Worm (Caenorhabditis elegans): ENCODE data around the gene clec-125.

The clec-125 gene

DNA sequence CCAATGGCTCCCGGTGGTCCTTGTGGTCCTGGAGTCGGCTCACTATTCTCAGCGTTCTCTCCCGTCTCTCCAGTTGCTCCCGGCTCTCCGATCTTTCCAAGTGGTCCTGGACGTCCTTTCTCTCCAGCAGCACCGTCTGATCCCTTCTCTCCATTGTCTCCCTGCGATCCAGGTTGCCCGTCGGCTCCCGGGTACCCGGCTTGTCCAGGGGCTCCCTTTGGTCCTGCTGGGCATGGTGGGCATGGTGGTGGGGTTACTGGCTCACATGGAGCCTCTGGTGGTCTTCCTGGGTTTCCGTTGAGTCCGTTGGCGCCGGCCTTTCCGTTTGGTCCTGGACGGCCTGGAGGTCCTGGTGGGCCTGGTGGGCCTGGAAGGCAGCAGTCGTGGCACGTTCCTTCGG is 15.4 kb upstream of the clec-125 start:
- no peak for TF ChIP-seq nhr-12 (tag; optimal IDR thresholded peaks at IDR 0.05)
- TF ChIP-seq egl-27 (tag; optimal IDR thresholded peaks at IDR 0.05), result no peak
- no peak for TF ChIP-seq nhr-21 (tag; optimal IDR thresholded peaks at IDR 0.05)

- TF ChIP-seq ztf-4 (tag; optimal IDR thresholded peaks at IDR 0.05) (no peak), nhr-6 (tag; optimal IDR thresholded peaks at IDR 0.05) (no peak), lin-13 (GFP tag; optimal IDR thresholded peaks at IDR 0.05) (no peak), mab-5 (tag; optimal IDR thresholded peaks at IDR 0.05) (no peak), nhr-237 (tag; optimal IDR thresholded peaks at IDR 0.05) (no peak), dmd-4 (tag; optimal IDR thresholded peaks at IDR 0.05) (no peak), snpc-4 (tag; optimal IDR thresholded peaks at IDR 0.05) (no peak), lin-11 (tag; optimal IDR thresholded peaks at IDR 0.05) (no peak), mbf-1 (tag; optimal IDR thresholded peaks at IDR 0.05) (no peak), ama-1 (optimal IDR thresholded peaks at IDR 0.05) (no peak), skn-1 (tag; optimal IDR thresholded peaks at IDR 0.05) (no peak), nhr-25 (tag; optimal IDR thresholded peaks at IDR 0.05) (no peak), zag-1 (tag; optimal IDR thresholded peaks at IDR 0.05) (no peak), peb-1 (tag; optimal IDR thresholded peaks at IDR 0.05) (no peak), lin-39 (tag; optimal IDR thresholded peaks at IDR 0.05) (no peak), crh-2 (tag; optimal IDR thresholded peaks at IDR 0.05) (no peak), F13H6.1 (tag; optimal IDR thresholded peaks at IDR 0.05) (no peak), sma-9 (GFP tag; optimal IDR thresholded peaks at IDR 0.05) (no peak), sma-9 (tag; optimal IDR thresholded peaks at IDR 0.05) (no peak), nhr-77 (tag; optimal IDR thresholded peaks at IDR 0.05) (no peak), unc-55 (GFP tag; optimal IDR thresholded peaks at IDR 0.05) (no peak)
These were observed 13.8 kb upstream of the clec-125 start for ce11 chrII:3502011-3502410.

DNA sequence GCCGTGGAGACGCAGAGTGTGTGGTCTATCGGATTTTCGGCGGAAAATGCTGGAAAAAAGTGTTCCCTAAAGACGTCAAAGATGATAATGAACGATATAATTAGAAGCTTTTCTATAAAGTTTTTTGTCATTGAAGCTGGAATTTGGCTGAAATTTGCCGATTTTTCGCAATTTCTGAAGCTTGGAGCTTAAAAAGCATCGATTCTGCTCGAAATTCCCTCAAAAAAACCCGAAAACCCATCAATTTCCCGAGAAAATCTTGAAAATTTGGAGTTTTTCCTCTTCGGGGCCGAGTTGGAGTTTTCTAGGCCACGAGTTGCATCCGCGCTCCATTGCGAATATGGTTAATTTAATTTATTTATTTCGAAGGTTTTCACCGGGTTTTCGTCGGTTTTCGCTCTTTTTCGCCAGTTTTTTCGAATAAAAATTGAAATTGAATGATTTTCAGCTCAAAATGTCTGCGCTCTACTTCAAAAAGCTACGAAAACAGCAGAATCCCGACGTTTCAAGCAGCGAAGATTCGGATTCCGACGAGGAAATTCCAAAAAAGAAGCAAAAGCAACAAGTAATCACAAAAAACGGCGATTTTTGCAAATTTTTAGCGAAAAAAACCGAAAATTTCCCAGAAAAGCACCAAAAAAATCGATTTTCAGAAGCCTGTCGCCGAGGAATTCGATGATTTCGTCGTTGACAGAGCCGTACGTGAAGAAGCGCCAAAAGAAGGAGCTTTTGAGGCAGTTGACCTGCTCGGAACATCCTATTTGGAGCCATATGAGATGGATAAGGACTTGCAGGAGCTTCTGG is 13.1 kb upstream of the clec-125 start, which contains the start of the genes col-71 and Y49F6B.2:
TSS of gene col-71 (minus strand) at position 51 of the 804 bp plus-strand sequence.
TSS of gene Y49F6B.2 (plus strand) at position 449 of the 804 bp plus-strand sequence.
- TF ChIP-seq fos-1 (tag; optimal IDR thresholded peaks at IDR 0.05) (peak; percentile 26), nhr-12 (tag; optimal IDR thresholded peaks at IDR 0.05) (no peak), lin-13 (GFP tag; optimal IDR thresholded peaks at IDR 0.05) (peak; percentile 78), snpc-4 (tag; optimal IDR thresholded peaks at IDR 0.05) (peak; percentile 23), nhr-21 (tag; optimal IDR thresholded peaks at IDR 0.05) (peak; percentile 36), sem-4 (tag; optimal IDR thresholded peaks at IDR 0.05) (peak; percentile 47), Y55F3AM.14 (GFP tag; optimal IDR thresholded peaks at IDR 0.05) (peak; percentile 25), C34F6.9 (tag; optimal IDR thresholded peaks at IDR 0.05) (peak; percentile 91), ztf-1 (GFP tag; conservative IDR thresholded peaks at IDR 0.05) (no peak), ztf-4 (tag; optimal IDR thresholded peaks at IDR 0.05) (no peak), zag-1 (tag; optimal IDR thresholded peaks at IDR 0.05) (peak; percentile 33), nhr-25 (tag; optimal IDR thresholded peaks at IDR 0.05) (peak; percentile 56), nhr-11 (tag; optimal IDR thresholded peaks at IDR 0.05) (no peak), blmp-1 (tag; optimal IDR thresholded peaks at IDR 0.05; ENCODE audit: insufficient read depth) (no peak), mdl-1 (tag; optimal IDR thresholded peaks at IDR 0.05) (no peak), mbf-1 (tag; optimal IDR thresholded peaks at IDR 0.05) (no peak), nhr-6 (tag; optimal IDR thresholded peaks at IDR 0.05) (peak; percentile 46), mab-5 (tag; optimal IDR thresholded peaks at IDR 0.05) (peak; percentile 51), ama-1 (optimal IDR thresholded peaks at IDR 0.05) (no peak), ceh-16 (tag; optimal IDR thresholded peaks at IDR 0.05) (no peak), lin-39 (tag; optimal IDR thresholded peaks at IDR 0.05) (no peak), dmd-4 (tag; optimal IDR thresholded peaks at IDR 0.05) (no peak), nhr-10 (tag; optimal IDR thresholded peaks at IDR 0.05) (no peak), nhr-77 (tag; optimal IDR thresholded peaks at IDR 0.05) (no peak), aly-2 (tag; optimal IDR thresholded peaks at IDR 0.05) (no peak), nhr-237 (tag; optimal IDR thresholded peaks at IDR 0.05) (no peak), nhr-129 (tag; optimal IDR thresholded peaks at IDR 0.05) (peak; percentile 46), ZK546.5 (tag; optimal IDR thresholded peaks at IDR 0.05) (no peak), ceh-82 (tag; optimal IDR thresholded peaks at IDR 0.05) (no peak), alr-1 (tag; optimal IDR thresholded peaks at IDR 0.05) (no peak), elt-3 (tag; optimal IDR thresholded peaks at IDR 0.05) (no peak), unc-55 (GFP tag; optimal IDR thresholded peaks at IDR 0.05) (peak; percentile 86), ztf-11 (tag; optimal IDR thresholded peaks at IDR 0.05) (no peak), gmeb-1 (tag; optimal IDR thresholded peaks at IDR 0.05) (peak; percentile 71), sma-3 (GFP tag; optimal IDR thresholded peaks at IDR 0.05) (peak; percentile 77), unc-39 (tag; optimal IDR thresholded peaks at IDR 0.05) (no peak), F13H6.1 (tag; optimal IDR thresholded peaks at IDR 0.05) (peak; percentile 74), nhr-23 (tag; optimal IDR thresholded peaks at IDR 0.05) (no peak), skn-1 (tag; optimal IDR thresholded peaks at IDR 0.05) (no peak), R02D3.7 (tag; optimal IDR thresholded peaks at IDR 0.05) (peak; percentile 19), crh-2 (tag; optimal IDR thresholded peaks at IDR 0.05) (peak; percentile 73), elt-1 (tag; optimal IDR thresholded peaks at IDR 0.05) (no peak), egl-27 (tag; optimal IDR thresholded peaks at IDR 0.05) (no peak), unc-62 (GFP tag; optimal IDR thresholded peaks at IDR 0.05) (no peak)

Measured in whole organism, L2 larva.